Worm (Caenorhabditis elegans) whole organism, L4/young adult: ENCODE data around the gene gcp-2.1.

Experiments
- dao-5 ChIP-seq: sonication (generic microtip); optimal IDR thresholded peaks from 2 replicates; lab custom pipeline; 2016; ENCODE audit warnings: missing genotype, missing genetic modification characterization, moderate library complexity, missing compliant biosample characterization
- him-1 ChIP-seq: sonication (generic microtip); optimal IDR thresholded peaks from 2 replicates; lab custom pipeline; 2016; ENCODE audit warnings: missing genotype, missing genetic modification reagents, missing genetic modification characterization, missing compliant biosample characterization

ce11 chrX:271509-271908 is 30.1 kb upstream of the gcp-2.1 start:
- TF ChIP-seq him-1 (no peak), dao-5 (no peak)
